Worm (Caenorhabditis elegans): ENCODE data around the gene B0432.10.

- TF ChIP-seq nhr-11 (tag; optimal IDR thresholded peaks at IDR 0.05) (no peak), pqm-1 (tag; optimal IDR thresholded peaks at IDR 0.05) (no peak), ceh-48 (tag; optimal IDR thresholded peaks at IDR 0.05) (no peak), K02D7.2 (tag; optimal IDR thresholded peaks at IDR 0.05) (no peak), syd-9 (tag; optimal IDR thresholded peaks at IDR 0.05) (no peak), elt-4 (tag; optimal IDR thresholded peaks at IDR 0.05) (no peak), odd-2 (tag; optimal IDR thresholded peaks at IDR 0.05) (no peak)
Measured at ce11 chrII:283594-283993, 2.5 kb downstream of the B0432.10 start, which contains the start of gene B0432.9.

All from whole organism, late embryonic.